Fruit fly (Drosophila melanogaster) whole organism, embryonic: ENCODE measurements around the gene CG15803.
A peak's percentile ranks its signal among the peaks of the same experiment; 100 is the strongest.

Experiments used
- CG10209 ChIP-seq: fragments of 200-800 bp; sonication (Bioruptor generic); optimal IDR thresholded peaks from 3 replicates; lab custom pipeline; 2017; ENCODE audit warnings: missing biosample characterization, mild to moderate bottlenecking, missing genetic modification characterization, missing genetic modification reagents
- CG12659 ChIP-seq: fragments of 200-800 bp; sonication (Bioruptor generic); optimal IDR thresholded peaks from 3 replicates; lab custom pipeline; 2017; ENCODE audit warnings: mild to moderate bottlenecking, missing biosample characterization, missing genetic modification reagents, missing genetic modification characterization
- CG13287 ChIP-seq: fragments of 200-800 bp; sonication (Bioruptor generic); IDR thresholded peaks from 2 replicates; pipeline ENCODE4 v1.3.6; 2022; ENCODE audit warnings: missing biosample characterization, missing genetic modification characterization; ENCODE audit not compliant: partially characterized antibody
- CG13296 ChIP-seq: fragments of 200-800 bp; sonication (Bioruptor generic); optimal IDR thresholded peaks from 3 replicates; lab custom pipeline; 2018; ENCODE audit warnings: missing biosample characterization, mild to moderate bottlenecking, missing genetic modification characterization
- CG13624 ChIP-seq: fragments of 200-800 bp; sonication (Bioruptor generic); optimal IDR thresholded peaks from 2 replicates; lab custom pipeline; 2016; ENCODE audit warnings: missing biosample characterization, missing genetic modification characterization
- CG14860 ChIP-seq: fragments of 200-800 bp; sonication (Bioruptor generic); IDR thresholded peaks from 3 replicates; pipeline ENCODE4 v1.3.6; 2022; ENCODE audit warnings: missing biosample characterization, missing genetic modification characterization; ENCODE audit not compliant: partially characterized antibody
- CG15601 ChIP-seq: fragments of 200-800 bp; sonication (Bioruptor generic); optimal IDR thresholded peaks from 3 replicates; lab custom pipeline; 2019; ENCODE audit warnings: missing biosample characterization, mild to moderate bottlenecking, missing genetic modification characterization, moderate library complexity
- CG1647 ChIP-seq: fragments of 200-800 bp; sonication (Bioruptor generic); optimal IDR thresholded peaks from 3 replicates; lab custom pipeline; 2016; ENCODE audit warnings: missing biosample characterization, missing genetic modification characterization
- CG18619 ChIP-seq: fragments of 200-800 bp; sonication (Bioruptor generic); optimal IDR thresholded peaks from 3 replicates; lab custom pipeline; 2017; ENCODE audit warnings: missing biosample characterization, mild to moderate bottlenecking, missing genetic modification characterization
- CG18764 ChIP-seq: fragments of 200-800 bp; sonication (Bioruptor generic); optimal IDR thresholded peaks from 3 replicates; lab custom pipeline; 2016; ENCODE audit warnings: missing biosample characterization, missing genetic modification characterization
- CG2120 ChIP-seq: fragments of 200-800 bp; sonication (Bioruptor generic); optimal IDR thresholded peaks from 3 replicates; lab custom pipeline; 2016; ENCODE audit warnings: missing biosample characterization, missing genetic modification characterization
- CG32772 ChIP-seq: fragments of 200-800 bp; sonication (Bioruptor generic); IDR thresholded peaks from 2 replicates; pipeline ENCODE4 v1.3.6; 2022; ENCODE audit warnings: missing biosample characterization, missing genetic modification characterization
- CG42726 ChIP-seq: fragments of 200-800 bp; sonication (Bioruptor generic); IDR thresholded peaks from 2 replicates; pipeline ENCODE4 v1.3.6; 2022; ENCODE audit warnings: missing biosample characterization, missing genetic modification characterization; ENCODE audit not compliant: partially characterized antibody
- CG43689 ChIP-seq: fragments of 200-800 bp; sonication (Bioruptor generic); IDR thresholded peaks from 2 replicates; pipeline ENCODE4 v1.3.6; 2022; ENCODE audit warnings: missing biosample characterization, missing genetic modification characterization
- CG5245 ChIP-seq: fragments of 200-800 bp; sonication (Bioruptor generic); optimal IDR thresholded peaks from 3 replicates; lab custom pipeline; 2016; ENCODE audit warnings: missing biosample characterization, missing genetic modification characterization
- CG6175 ChIP-seq: fragments of 200-800 bp; sonication (Bioruptor generic); IDR thresholded peaks from 3 replicates; pipeline ENCODE4 v1.3.6; 2022; ENCODE audit warnings: missing biosample characterization, missing genetic modification characterization
- CG6854 ChIP-seq: fragments of 200-800 bp; sonication (Bioruptor generic); optimal IDR thresholded peaks from 3 replicates; lab custom pipeline; 2017; ENCODE audit warnings: missing biosample characterization, mild to moderate bottlenecking, missing genetic modification characterization
- CG8359 ChIP-seq: fragments of 200-800 bp; sonication (Bioruptor generic); optimal IDR thresholded peaks from 2 replicates; lab custom pipeline; 2017; ENCODE audit warnings: missing biosample characterization, mild to moderate bottlenecking, missing genetic modification characterization, borderline replicate concordance
- CG8478 ChIP-seq: fragments of >200 bp; optimal IDR thresholded peaks from 2 replicates; lab custom pipeline; 2018
- CG9727 ChIP-seq: fragments of 200-800 bp; sonication (Bioruptor generic); optimal IDR thresholded peaks from 3 replicates; lab custom pipeline; 2017; ENCODE audit warnings: missing biosample characterization, mild to moderate bottlenecking, missing genetic modification characterization
- CG9817 ChIP-seq: fragments of 200-800 bp; sonication (Bioruptor generic); optimal IDR thresholded peaks from 2 replicates; lab custom pipeline; 2018; ENCODE audit warnings: missing biosample characterization, mild to moderate bottlenecking, missing genetic modification characterization, moderate library complexity
- Dfd ChIP-seq, 2 experiments: fragments of >200 bp; optimal IDR thresholded peaks; 2 replicates each; lab custom pipeline; 2017; ENCODE audit warnings: missing biosample characterization in 2 of 2, missing genetic modification characterization in 2 of 2
- HLH54F ChIP-seq: fragments of 200-800 bp; sonication (Bioruptor generic); optimal IDR thresholded peaks from 3 replicates; lab custom pipeline; 2016; ENCODE audit warnings: missing biosample characterization, missing genetic modification characterization
- Mad ChIP-seq: fragments of 200-800 bp; sonication (Bioruptor generic); optimal IDR thresholded peaks from 2 replicates; lab custom pipeline; 2016; ENCODE audit warnings: missing biosample characterization, missing genetic modification characterization
- Meics ChIP-seq: fragments of 200-800 bp; sonication (Bioruptor generic); optimal IDR thresholded peaks from 2 replicates; lab custom pipeline; 2017; ENCODE audit warnings: missing biosample characterization, mild to moderate bottlenecking, missing genetic modification characterization
- Mes4 ChIP-seq: fragments of 200-800 bp; sonication (Bioruptor generic); optimal IDR thresholded peaks from 2 replicates; lab custom pipeline; 2016; ENCODE audit warnings: missing biosample characterization, missing genetic modification characterization
- Mrtf ChIP-seq: fragments of 200-800 bp; sonication (Bioruptor generic); IDR thresholded peaks from 3 replicates; pipeline ENCODE4 v1.3.6; 2022; ENCODE audit warnings: missing biosample characterization, missing genetic modification characterization
- Nf-YA ChIP-seq: fragments of 200-800 bp; sonication (Bioruptor generic); IDR thresholded peaks from 2 replicates; pipeline ENCODE4 v1.3.6; 2022; ENCODE audit warnings: missing biosample characterization, missing genetic modification characterization
- Nf-YB ChIP-seq: fragments of 200-800 bp; sonication (Bioruptor generic); optimal IDR thresholded peaks from 3 replicates; lab custom pipeline; 2019; ENCODE audit warnings: missing biosample characterization, mild to moderate bottlenecking, missing genetic modification characterization, moderate library complexity
- Opbp ChIP-seq: fragments of 200-800 bp; sonication (Bioruptor generic); IDR thresholded peaks from 3 replicates; pipeline ENCODE4 v1.3.6; 2022; ENCODE audit warnings: missing biosample characterization, missing genetic modification characterization; ENCODE audit not compliant: partially characterized antibody
- Optix ChIP-seq: fragments of 200-800 bp; sonication (Bioruptor generic); IDR thresholded peaks from 3 replicates; pipeline ENCODE4 v1.3.6; 2022; ENCODE audit warnings: missing biosample characterization, missing genetic modification characterization
- PHDP ChIP-seq: fragments of 200-800 bp; sonication (Bioruptor generic); optimal IDR thresholded peaks from 3 replicates; lab custom pipeline; 2018; ENCODE audit warnings: missing biosample characterization, mild to moderate bottlenecking, missing genetic modification characterization, moderate library complexity
- ac ChIP-seq: fragments of 200-800 bp; sonication (Bioruptor generic); optimal IDR thresholded peaks from 3 replicates; lab custom pipeline; 2017; ENCODE audit warnings: missing biosample characterization, mild to moderate bottlenecking, missing genetic modification characterization
- ase ChIP-seq: fragments of 200-800 bp; sonication (Bioruptor generic); IDR thresholded peaks from 3 replicates; pipeline ENCODE4 v1.3.6; 2022; ENCODE audit warnings: missing biosample characterization, missing genetic modification characterization
- az2 ChIP-seq: fragments of 200-800 bp; sonication (Bioruptor generic); optimal IDR thresholded peaks from 3 replicates; lab custom pipeline; 2016; ENCODE audit warnings: missing biosample characterization, missing genetic modification characterization
- bowl ChIP-seq: fragments of 200-800 bp; sonication (Bioruptor generic); IDR thresholded peaks from 2 replicates; pipeline ENCODE4 v1.3.6; 2022; ENCODE audit warnings: missing biosample characterization, missing genetic modification characterization
- dan ChIP-seq: fragments of 200-800 bp; sonication (Bioruptor generic); IDR thresholded peaks from 2 replicates; pipeline ENCODE4 v1.3.6; 2022; ENCODE audit warnings: missing biosample characterization, missing genetic modification characterization
- dati ChIP-seq: fragments of 200-800 bp; sonication (Bioruptor generic); IDR thresholded peaks from 2 replicates; pipeline ENCODE4 v1.3.6; 2022; ENCODE audit warnings: missing biosample characterization, missing genetic modification characterization
- gcm2 ChIP-seq: fragments of 200-800 bp; sonication (Bioruptor generic); optimal IDR thresholded peaks from 2 replicates; lab custom pipeline; 2016; ENCODE audit warnings: missing biosample characterization, missing genetic modification characterization
- grn ChIP-seq: fragments of 200-800 bp; sonication (Bioruptor generic); optimal IDR thresholded peaks from 3 replicates; lab custom pipeline; 2017; ENCODE audit warnings: missing biosample characterization, missing genetic modification characterization
- hkb ChIP-seq, 2 experiments: fragments of 200-800 bp in 1 of 2; fragments of >200 bp in 1 of 2; sonication (Bioruptor generic) in 1 of 2; IDR thresholded peaks in 1 of 2; optimal IDR thresholded peaks in 1 of 2; 2 replicates each; pipeline versions ENCODE4 v1.3.6 to Lab custom; 2017 to 2022; ENCODE audit warnings: missing biosample characterization in 1 of 2, missing genetic modification characterization in 1 of 2
- inv ChIP-seq: fragments of 200-800 bp; sonication (Bioruptor generic); IDR thresholded peaks from 2 replicates; pipeline ENCODE4 v1.3.6; 2022; ENCODE audit warnings: missing biosample characterization, missing genetic modification characterization; ENCODE audit not compliant: partially characterized antibody
- jumu ChIP-seq: fragments of 200-800 bp; sonication (Bioruptor generic); optimal IDR thresholded peaks from 3 replicates; lab custom pipeline; 2016; ENCODE audit warnings: missing biosample characterization, missing genetic modification characterization
- lmd ChIP-seq: fragments of 200-800 bp; sonication (Bioruptor generic); IDR thresholded peaks from 2 replicates; pipeline ENCODE4 v1.3.6; 2022; ENCODE audit warnings: missing biosample characterization, missing genetic modification characterization
- mld ChIP-seq: fragments of 200-800 bp; sonication (Bioruptor generic); IDR thresholded peaks from 3 replicates; pipeline ENCODE4 v1.3.6; 2022; ENCODE audit warnings: missing biosample characterization, missing genetic modification characterization; ENCODE audit not compliant: partially characterized antibody
- slbo ChIP-seq: fragments of 200-800 bp; sonication (Bioruptor generic); IDR thresholded peaks from 2 replicates; pipeline ENCODE4 v1.3.6; 2022; ENCODE audit warnings: missing biosample characterization, missing genetic modification characterization
- slp2 ChIP-seq: fragments of 200-800 bp; sonication (Bioruptor generic); optimal IDR thresholded peaks from 2 replicates; lab custom pipeline; 2016; ENCODE audit warnings: missing biosample characterization, missing genetic modification characterization
- so ChIP-seq: fragments of 200-800 bp; sonication (Bioruptor generic); IDR thresholded peaks from 3 replicates; pipeline ENCODE4 v1.3.6; 2022; ENCODE audit warnings: missing biosample characterization, missing genetic modification characterization
- trem ChIP-seq: fragments of 200-800 bp; optimal IDR thresholded peaks from 3 replicates; lab custom pipeline; 2019; ENCODE audit warnings: missing biosample characterization, mild to moderate bottlenecking, missing genetic modification characterization, moderate library complexity
- twi ChIP-seq: fragments of 200-800 bp; optimal IDR thresholded peaks from 2 replicates; lab custom pipeline; 2019; ENCODE audit warnings: missing biosample characterization, mild to moderate bottlenecking, missing genetic modification characterization, moderate library complexity

Gene CG15803

DNA sequence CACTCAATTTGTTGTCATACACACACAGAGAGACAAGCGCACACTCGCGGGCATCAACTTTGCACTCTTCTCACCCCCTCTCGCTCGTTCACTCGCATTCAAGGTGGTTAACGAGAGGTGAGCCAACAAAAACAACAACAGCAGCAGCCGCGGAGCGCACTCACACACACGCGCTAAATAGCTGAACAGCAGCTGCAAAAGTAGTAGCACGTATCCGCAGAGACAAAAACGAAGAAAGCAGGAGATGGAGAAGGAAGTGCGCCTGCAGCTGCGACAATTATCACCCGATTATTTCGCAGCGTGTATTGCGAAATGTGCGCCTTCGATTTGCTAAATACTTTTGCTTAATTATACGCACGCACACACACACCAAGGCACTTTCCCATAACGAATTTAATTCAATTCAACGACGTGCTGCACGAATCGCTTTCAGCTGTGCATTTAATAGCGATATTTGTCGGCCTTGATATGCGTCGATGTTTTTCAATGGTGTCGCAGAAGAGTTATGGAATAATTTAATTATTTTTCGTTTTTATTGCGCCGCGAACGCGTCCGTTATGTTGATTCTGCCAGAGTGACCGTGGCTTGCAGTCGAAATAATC, 62.1 kb downstream of the CG15803 start (continued):
- TF ChIP-seq Nf-YB (GFP tag; lab: Kevin White, UChicago), result no peak
- TF ChIP-seq gcm2, result peak; percentile 11
- TF ChIP-seq CG10209 (GFP tag; lab: Kevin White, UChicago), result no peak
- no peak for TF ChIP-seq Mes4 (GFP tag; lab: Kevin White, UChicago)
- peak; percentile 21 for TF ChIP-seq CG9817 (tag; lab: Kevin White, UChicago)
- TF ChIP-seq CG43689, result no peak
- 0 out of 3 replicates have a peak, but pooled peaks have one; percentile 37 for TF ChIP-seq so (GFP tag; lab: Robert Waterston, UW)
- peak; percentile 11 for TF ChIP-seq HLH54F
- peak; percentile 28 for TF ChIP-seq CG13296 (GFP tag; lab: Kevin White, UChicago)
- no peak for TF ChIP-seq hkb (optimal IDR thresholded peaks at IDR 0.05; lab: Kevin White, UChicago)
- peak; percentile 19; the same call in 1 of the 2 replicates for TF ChIP-seq hkb (GFP tag; IDR thresholded peaks at IDR 0.05; lab: Robert Waterston, UW)
- TF ChIP-seq Dfd (GFP tag; optimal IDR thresholded peaks at IDR 0.05; lab: Kevin White, UChicago), result no peak
- TF ChIP-seq bowl, result no peak; the same call in 1 of the 2 replicates
- no peak for TF ChIP-seq CG8359 (GFP tag; lab: Kevin White, UChicago)
- peak; percentile 29; the same call in 1 of the 3 replicates for TF ChIP-seq CG14860 (GFP tag; lab: Robert Waterston, UW)
- no peak for TF ChIP-seq CG32772
- peak; percentile 6 for TF ChIP-seq CG9727 (GFP tag; lab: Kevin White, UChicago)
- TF ChIP-seq CG42726 (GFP tag; lab: Robert Waterston, UW), result no peak
- TF ChIP-seq slbo (GFP tag; lab: Robert Waterston, UW), result peak; percentile 38
- peak; percentile 31 for TF ChIP-seq Meics
- no peak for TF ChIP-seq ase (GFP tag; lab: Robert Waterston, UW)
- TF ChIP-seq Optix (GFP tag; lab: Robert Waterston, UW), result no peak
- peak; percentile 42 for TF ChIP-seq CG6854 (GFP tag; lab: Kevin White, UChicago)
- no peak for TF ChIP-seq CG5245 (GFP tag; lab: Kevin White, UChicago)
- 0 out of 3 replicates have a peak, but pooled peaks have one; percentile 32 for TF ChIP-seq CG6175 (GFP tag; lab: Robert Waterston, UW)
- no peak for TF ChIP-seq CG2120
- no peak for TF ChIP-seq grn
- TF ChIP-seq ac (GFP tag; lab: Kevin White, UChicago), result peak; percentile 89
- no peak for TF ChIP-seq mld (GFP tag; lab: Robert Waterston, UW)
- no peak for TF ChIP-seq CG13287 (GFP tag; lab: Robert Waterston, UW)
- TF ChIP-seq inv (GFP tag; lab: Robert Waterston, UW), result no peak
- TF ChIP-seq PHDP (tag; lab: Kevin White, UChicago), result no peak
- TF ChIP-seq slp2 (GFP tag; lab: Kevin White, UChicago), result no peak
- no peak for TF ChIP-seq Nf-YA
- no peak for TF ChIP-seq lmd
- TF ChIP-seq Mad, result no peak
- TF ChIP-seq trem, result no peak
- TF ChIP-seq az2 (GFP tag; lab: Kevin White, UChicago), result no peak
- TF ChIP-seq CG8478 (lab: Kevin White, UChicago), result peak; percentile 12
- TF ChIP-seq Opbp (GFP tag; lab: Robert Waterston, UW), result 0 out of 3 replicates have a peak, but pooled peaks have one; percentile 18
- peak; percentile 39 for TF ChIP-seq CG1647 (GFP tag; lab: Kevin White, UChicago)
- TF ChIP-seq twi (tag; lab: Kevin White, UChicago), result no peak
- no peak for TF ChIP-seq CG18619
- TF ChIP-seq jumu, result no peak
- TF ChIP-seq dan (GFP tag; lab: Robert Waterston, UW), result no peak
- TF ChIP-seq Mrtf (GFP tag; lab: Robert Waterston, UW), result no peak
- no peak for TF ChIP-seq CG12659 (GFP tag; lab: Kevin White, UChicago)
- no peak for TF ChIP-seq CG15601 (tag; lab: Kevin White, UChicago)
- peak; percentile 2 for TF ChIP-seq CG18764
- TF ChIP-seq dati (GFP tag; lab: Robert Waterston, UW), result no peak
- no peak for TF ChIP-seq CG13624 (GFP tag; lab: Kevin White, UChicago)
